Fruit fly (Drosophila melanogaster) whole organism, embryonic: ENCODE measurements around the gene Gr93a.

Experiments used
- Asciz ChIP-seq: fragments of 200-800 bp; sonication (Bioruptor generic); optimal IDR thresholded peaks from 2 replicates; lab custom pipeline; 2017; ENCODE audit warnings: missing biosample characterization, mild to moderate bottlenecking, missing genetic modification characterization, missing genetic modification reagents
- Bgb ChIP-seq: fragments of 200-800 bp; sonication (Bioruptor generic); IDR thresholded peaks from 2 replicates; pipeline ENCODE4 v1.3.6; 2022; ENCODE audit warnings: missing biosample characterization, missing genetic modification characterization; ENCODE audit not compliant: partially characterized antibody
- CG10274 ChIP-seq: fragments of 200-800 bp; sonication (Bioruptor generic); optimal IDR thresholded peaks from 3 replicates; lab custom pipeline; 2017; ENCODE audit warnings: missing biosample characterization, mild to moderate bottlenecking, missing genetic modification characterization
- CG10366 ChIP-seq: fragments of 200-800 bp; sonication (Bioruptor generic); IDR thresholded peaks from 2 replicates; pipeline ENCODE4 v1.3.6; 2022; ENCODE audit warnings: missing biosample characterization, missing genetic modification characterization
- CG11504 ChIP-seq: fragments of 200-800 bp; sonication (Bioruptor generic); optimal IDR thresholded peaks from 3 replicates; lab custom pipeline; 2019; ENCODE audit warnings: missing biosample characterization, mild to moderate bottlenecking, missing genetic modification characterization, moderate library complexity
- CG12391 ChIP-seq: fragments of 200-800 bp; sonication (Bioruptor generic); optimal IDR thresholded peaks from 3 replicates; lab custom pipeline; 2018; ENCODE audit warnings: missing biosample characterization, mild to moderate bottlenecking, missing genetic modification characterization, moderate library complexity
- CG13424 ChIP-seq: fragments of 200-800 bp; sonication (Bioruptor generic); optimal IDR thresholded peaks from 2 replicates; lab custom pipeline; 2019; ENCODE audit warnings: missing biosample characterization, mild to moderate bottlenecking, missing genetic modification characterization, moderate library complexity
- CG14050 ChIP-seq: fragments of 200-800 bp; sonication (Bioruptor generic); IDR thresholded peaks from 3 replicates; pipeline ENCODE4 v1.3.6; 2022; ENCODE audit warnings: missing biosample characterization, missing genetic modification characterization
- CG15601 ChIP-seq: fragments of 200-800 bp; sonication (Bioruptor generic); optimal IDR thresholded peaks from 3 replicates; lab custom pipeline; 2019; ENCODE audit warnings: missing biosample characterization, mild to moderate bottlenecking, missing genetic modification characterization, moderate library complexity
- CG3065 ChIP-seq: fragments of 200-800 bp; sonication (Bioruptor generic); optimal IDR thresholded peaks from 2 replicates; lab custom pipeline; 2016; ENCODE audit warnings: missing biosample characterization, missing genetic modification characterization
- CG3163 ChIP-seq: fragments of 200-800 bp; sonication (Bioruptor generic); optimal IDR thresholded peaks from 3 replicates; lab custom pipeline; 2016; ENCODE audit warnings: missing biosample characterization, missing genetic modification characterization
- CG32532 ChIP-seq: fragments of 200-800 bp; sonication (Bioruptor generic); IDR thresholded peaks from 2 replicates; pipeline ENCODE4 v1.3.6; 2022; ENCODE audit warnings: missing biosample characterization, missing genetic modification characterization
- CG33557 ChIP-seq: fragments of 200-800 bp; sonication (Bioruptor generic); optimal IDR thresholded peaks from 2 replicates; lab custom pipeline; 2019; ENCODE audit warnings: missing biosample characterization, mild to moderate bottlenecking, missing genetic modification characterization, moderate library complexity
- CG3407 ChIP-seq: fragments of 200-800 bp; sonication (Bioruptor generic); optimal IDR thresholded peaks from 2 replicates; lab custom pipeline; 2018; ENCODE audit warnings: missing biosample characterization, mild to moderate bottlenecking, missing genetic modification characterization
- CG34422 ChIP-seq: fragments of 200-800 bp; sonication (Bioruptor generic); IDR thresholded peaks from 3 replicates; pipeline ENCODE4 v1.3.6; 2022; ENCODE audit warnings: missing biosample characterization, missing genetic modification characterization
- CG3838 ChIP-seq: fragments of 200-800 bp; sonication (Bioruptor generic); optimal IDR thresholded peaks from 3 replicates; lab custom pipeline; 2016; ENCODE audit warnings: missing biosample characterization, missing genetic modification characterization
- CG42726 ChIP-seq: fragments of 200-800 bp; sonication (Bioruptor generic); IDR thresholded peaks from 2 replicates; pipeline ENCODE4 v1.3.6; 2022; ENCODE audit warnings: missing biosample characterization, missing genetic modification characterization; ENCODE audit not compliant: partially characterized antibody
- CG4617 ChIP-seq: fragments of 200-800 bp; sonication (Bioruptor generic); optimal IDR thresholded peaks from 3 replicates; lab custom pipeline; 2016; ENCODE audit warnings: missing biosample characterization, missing genetic modification characterization, borderline replicate concordance
- CG5953 ChIP-seq: fragments of 200-800 bp; sonication (Bioruptor generic); IDR thresholded peaks from 2 replicates; pipeline ENCODE4 v1.3.6; 2022; ENCODE audit warnings: missing biosample characterization, missing genetic modification characterization
- CG6654 ChIP-seq: fragments of 200-800 bp; sonication (Bioruptor generic); optimal IDR thresholded peaks from 2 replicates; lab custom pipeline; 2017; ENCODE audit warnings: missing biosample characterization, mild to moderate bottlenecking, missing genetic modification characterization
- CG6683 ChIP-seq: fragments of 200-800 bp; sonication (Bioruptor generic); optimal IDR thresholded peaks from 2 replicates; lab custom pipeline; 2017; ENCODE audit warnings: missing biosample characterization, mild to moderate bottlenecking, missing genetic modification characterization, missing genetic modification reagents
- CG6791 ChIP-seq: fragments of 200-800 bp; sonication (Bioruptor generic); IDR thresholded peaks from 3 replicates; pipeline ENCODE4 v1.3.6; 2022; ENCODE audit warnings: missing biosample characterization, missing genetic modification characterization; ENCODE audit not compliant: partially characterized antibody
- CG6854 ChIP-seq: fragments of 200-800 bp; sonication (Bioruptor generic); optimal IDR thresholded peaks from 3 replicates; lab custom pipeline; 2017; ENCODE audit warnings: missing biosample characterization, mild to moderate bottlenecking, missing genetic modification characterization
- CG7928 ChIP-seq: fragments of 200-800 bp; sonication (Bioruptor generic); optimal IDR thresholded peaks from 2 replicates; lab custom pipeline; 2017; ENCODE audit warnings: missing biosample characterization, mild to moderate bottlenecking, missing genetic modification characterization
- CG7963 ChIP-seq: fragments of 200-800 bp; sonication (Bioruptor generic); IDR thresholded peaks from 3 replicates; pipeline ENCODE4 v1.3.6; 2022; ENCODE audit warnings: missing biosample characterization, missing genetic modification characterization; ENCODE audit not compliant: partially characterized antibody
- Dp ChIP-seq: fragments of 200-800 bp; sonication (Bioruptor generic); optimal IDR thresholded peaks from 2 replicates; lab custom pipeline; 2018; ENCODE audit warnings: missing biosample characterization, mild to moderate bottlenecking, missing genetic modification characterization, moderate library complexity
- Gsc ChIP-seq: fragments of 200-800 bp; sonication (Bioruptor generic); IDR thresholded peaks from 2 replicates; pipeline ENCODE4 v1.3.6; 2022; ENCODE audit warnings: missing biosample characterization, missing genetic modification characterization
- Gug ChIP-seq: fragments of 200-800 bp; sonication (Bioruptor generic); IDR thresholded peaks from 4 replicates; pipeline ENCODE4 v1.3.6; 2022; ENCODE audit warnings: missing biosample characterization, missing genetic modification characterization
- HHEX ChIP-seq: fragments of 200-800 bp; sonication (Bioruptor generic); optimal IDR thresholded peaks from 3 replicates; lab custom pipeline; 2017; ENCODE audit warnings: missing biosample characterization, mild to moderate bottlenecking, missing genetic modification characterization, missing genetic modification reagents
- Hr39 ChIP-seq: fragments of >200 bp; optimal IDR thresholded peaks from 2 replicates; lab custom pipeline; 2017
- Jarid2 ChIP-seq: fragments of 200-800 bp; sonication (Bioruptor generic); optimal IDR thresholded peaks from 3 replicates; lab custom pipeline; 2017; ENCODE audit warnings: mild to moderate bottlenecking, missing biosample characterization, missing genetic modification reagents, missing genetic modification characterization
- Max ChIP-seq: fragments of 200-800 bp; sonication (Bioruptor generic); optimal IDR thresholded peaks from 2 replicates; lab custom pipeline; 2016; ENCODE audit warnings: missing biosample characterization, mild to moderate bottlenecking, missing genetic modification characterization
- Ravus ChIP-seq: fragments of 200-800 bp; sonication (Bioruptor generic); IDR thresholded peaks from 2 replicates; pipeline ENCODE4 v1.3.6; 2022; ENCODE audit warnings: missing biosample characterization, missing genetic modification characterization
- Usf ChIP-seq: fragments of 200-800 bp; sonication (Bioruptor generic); optimal IDR thresholded peaks from 2 replicates; lab custom pipeline; 2017; ENCODE audit warnings: missing genotype, missing biosample characterization, missing genetic modification characterization
- ara ChIP-seq: fragments of 200-800 bp; sonication (Bioruptor generic); IDR thresholded peaks from 2 replicates; pipeline ENCODE4 v1.3.6; 2022; ENCODE audit warnings: missing biosample characterization, missing genetic modification characterization
- ase ChIP-seq: fragments of 200-800 bp; sonication (Bioruptor generic); IDR thresholded peaks from 3 replicates; pipeline ENCODE4 v1.3.6; 2022; ENCODE audit warnings: missing biosample characterization, missing genetic modification characterization
- bowl ChIP-seq: fragments of 200-800 bp; sonication (Bioruptor generic); IDR thresholded peaks from 2 replicates; pipeline ENCODE4 v1.3.6; 2022; ENCODE audit warnings: missing biosample characterization, missing genetic modification characterization
- br ChIP-seq: fragments of >200 bp; optimal IDR thresholded peaks from 2 replicates; lab custom pipeline; 2017
- bsh ChIP-seq, 2 experiments: fragments of 200-800 bp; sonication (Bioruptor generic); optimal IDR thresholded peaks; 2 replicates each; lab custom pipeline; 2017 to 2018; ENCODE audit warnings: mild to moderate bottlenecking in 2 of 2, missing biosample characterization in 2 of 2, missing genetic modification characterization in 2 of 2, moderate library complexity in 1 of 2
- cg ChIP-seq: fragments of 200-800 bp; sonication (Bioruptor generic); optimal IDR thresholded peaks from 3 replicates; lab custom pipeline; 2019; ENCODE audit warnings: missing biosample characterization, mild to moderate bottlenecking, missing genetic modification characterization, moderate library complexity
- chm ChIP-seq: fragments of 200-800 bp; sonication (Bioruptor generic); IDR thresholded peaks from 2 replicates; pipeline ENCODE4 v1.3.6; 2022; ENCODE audit warnings: missing biosample characterization, missing genetic modification characterization
- croc ChIP-seq: fragments of 200-800 bp; sonication (Bioruptor generic); conservative IDR thresholded peaks from 3 replicates; pipeline ENCODE4 v1.3.6; 2022; ENCODE audit warnings: missing biosample characterization, missing genetic modification characterization
- gce ChIP-seq: fragments of 200-800 bp; sonication (Bioruptor generic); IDR thresholded peaks from 3 replicates; pipeline ENCODE4 v1.3.6; 2022; ENCODE audit warnings: missing biosample characterization, missing genetic modification characterization
- inv ChIP-seq: fragments of 200-800 bp; sonication (Bioruptor generic); IDR thresholded peaks from 2 replicates; pipeline ENCODE4 v1.3.6; 2022; ENCODE audit warnings: missing biosample characterization, missing genetic modification characterization; ENCODE audit not compliant: partially characterized antibody
- mirr ChIP-seq: fragments of 200-800 bp; sonication (Bioruptor generic); optimal IDR thresholded peaks from 3 replicates; lab custom pipeline; 2018; ENCODE audit warnings: missing biosample characterization, mild to moderate bottlenecking, missing genetic modification characterization
- mld ChIP-seq: fragments of 200-800 bp; sonication (Bioruptor generic); IDR thresholded peaks from 3 replicates; pipeline ENCODE4 v1.3.6; 2022; ENCODE audit warnings: missing biosample characterization, missing genetic modification characterization; ENCODE audit not compliant: partially characterized antibody
- nerfin-1 ChIP-seq: fragments of 200-800 bp; sonication (Bioruptor generic); optimal IDR thresholded peaks from 3 replicates; lab custom pipeline; 2019; ENCODE audit warnings: missing biosample characterization, mild to moderate bottlenecking, missing genetic modification characterization, moderate library complexity
- sima ChIP-seq: fragments of 200-800 bp; sonication (Bioruptor generic); optimal IDR thresholded peaks from 2 replicates; lab custom pipeline; 2016; ENCODE audit warnings: missing biosample characterization, missing genetic modification characterization
- slou ChIP-seq: fragments of 200-800 bp; sonication (Bioruptor generic); optimal IDR thresholded peaks from 3 replicates; lab custom pipeline; 2016; ENCODE audit warnings: missing biosample characterization, missing genetic modification characterization

The Gr93a gene

dm6 chr3R:21837069-21837977 lies 5.0 kb downstream of the Gr93a start (continued):
- TF ChIP-seq CG7963 (GFP tag; lab: Robert Waterston, UW) (no peak), CG6854 (GFP tag; lab: Kevin White, UChicago) (peak; percentile 8), Gug (no peak), br (no peak), Usf (GFP tag; lab: Kevin White, UChicago) (no peak), CG6654 (GFP tag; lab: Kevin White, UChicago) (no peak), CG10366 (no peak), Max (GFP tag; lab: Kevin White, UChicago) (no peak), CG32532 (GFP tag; lab: Robert Waterston, UW) (no peak), mld (no peak), CG6791 (GFP tag; lab: Robert Waterston, UW) (no peak), CG34422 (GFP tag; lab: Robert Waterston, UW) (no peak; the same call in 2 of the 3 replicates), CG4617 (GFP tag; lab: Kevin White, UChicago) (no peak), CG3407 (GFP tag; lab: Kevin White, UChicago) (no peak), CG11504 (tag; lab: Kevin White, UChicago) (peak; percentile 82), Bgb (GFP tag; lab: Robert Waterston, UW) (no peak), mirr (GFP tag; lab: Kevin White, UChicago) (no peak), bsh (GFP tag; optimal IDR thresholded peaks at IDR 0.05; lab: Kevin White, UChicago) (no peak), ara (GFP tag; lab: Robert Waterston, UW) (peak; percentile 65), CG10274 (no peak), Asciz (GFP tag; lab: Kevin White, UChicago) (peak; percentile 58), Ravus (GFP tag; lab: Robert Waterston, UW) (peak; percentile 7; the same call in 1 of the 2 replicates), CG6683 (GFP tag; lab: Kevin White, UChicago) (no peak), CG13424 (tag; lab: Kevin White, UChicago) (no peak), CG15601 (tag; lab: Kevin White, UChicago) (no peak), bowl (GFP tag; lab: Robert Waterston, UW) (no peak), Hr39 (no peak), CG5953 (GFP tag; lab: Robert Waterston, UW) (no peak), slou (GFP tag; lab: Kevin White, UChicago) (no peak), chm (GFP tag; lab: Robert Waterston, UW) (no peak), sima (GFP tag; lab: Kevin White, UChicago) (no peak), CG3163 (no peak), croc (GFP tag; lab: Robert Waterston, UW) (no peak), inv (GFP tag; lab: Robert Waterston, UW) (no peak), HHEX (peak; percentile 33), ase (0 out of 3 replicates have a peak, but pooled peaks have one; percentile 42), CG42726 (GFP tag; lab: Robert Waterston, UW) (no peak), CG3838 (GFP tag; lab: Kevin White, UChicago) (no peak), CG33557 (GFP tag; lab: Kevin White, UChicago) (no peak), CG14050 (GFP tag; lab: Robert Waterston, UW) (peak; percentile 62; the same call in 2 of the 3 replicates), CG3065 (GFP tag; lab: Kevin White, UChicago) (no peak), cg (GFP tag; lab: Kevin White, UChicago) (no peak), CG12391 (tag; lab: Kevin White, UChicago) (no peak), gce (no peak), Gsc (GFP tag; lab: Robert Waterston, UW) (no peak), CG7928 (GFP tag; lab: Kevin White, UChicago) (no peak), Dp (GFP tag; lab: Kevin White, UChicago) (no peak), Jarid2 (GFP tag; lab: Kevin White, UChicago) (peak; percentile 27), nerfin-1 (no peak)
